Worm (Caenorhabditis elegans): ENCODE results near the gene R10E11.9.

- TF ChIP-seq snpc-4 (tag; optimal IDR thresholded peaks at IDR 0.05), result no peak
- TF ChIP-seq unc-62 (GFP tag; optimal IDR thresholded peaks at IDR 0.05), result peak; percentile 68
- TF ChIP-seq sptf-1 (tag; optimal IDR thresholded peaks at IDR 0.05), result no peak
- TF ChIP-seq nhr-12 (tag; optimal IDR thresholded peaks at IDR 0.05), result no peak
- TF ChIP-seq lsy-2 (tag; optimal IDR thresholded peaks at IDR 0.05), result no peak
- no peak for TF ChIP-seq nhr-237 (tag; optimal IDR thresholded peaks at IDR 0.05)
- TF ChIP-seq ztf-11 (tag; optimal IDR thresholded peaks at IDR 0.05), result no peak
- no peak for TF ChIP-seq mep-1 (tag; optimal IDR thresholded peaks at IDR 0.05)
- peak; percentile 67 for TF ChIP-seq unc-120 (tag; optimal IDR thresholded peaks at IDR 0.05; ENCODE audit: poor library complexity, severe bottlenecking)
These were observed 48.9 kb downstream of the R10E11.9 start for ce11 chrIII:9744525-9744924.
